Fruit fly (Drosophila melanogaster): ENCODE measurements around the gene CG42238.

The CG42238 gene

dm6 chr2L:20948625-20949024, 103.3 kb downstream of the CG42238 start (continued):
- TF ChIP-seq CG7839 (tag; optimal IDR thresholded peaks at IDR 0.05) (peak; percentile 37), CG11504 (tag; optimal IDR thresholded peaks at IDR 0.05) (peak; percentile 26)

- TF ChIP-seq CG17385 (GFP tag; optimal IDR thresholded peaks at IDR 0.05) (peak; percentile 31), CG2120 (GFP tag; optimal IDR thresholded peaks at IDR 0.05) (peak; percentile 26), ems (GFP tag; optimal IDR thresholded peaks at IDR 0.05) (peak; percentile 38), CG15601 (tag; optimal IDR thresholded peaks at IDR 0.05) (peak; percentile 70), Dbx (GFP tag; IDR thresholded peaks at IDR 0.05) (no peak), CG17328 (GFP tag; IDR thresholded peaks at IDR 0.05) (peak; percentile 4; the same call in 1 of the 2 replicates), CG9609 (GFP tag; optimal IDR thresholded peaks at IDR 0.05) (no peak), peb (GFP tag; IDR thresholded peaks at IDR 0.05) (0 out of 2 replicates have a peak, but pooled peaks have one; percentile 7), Hr51 (GFP tag; optimal IDR thresholded peaks at IDR 0.05) (peak; percentile 18 to 43), Doc3 (GFP tag; IDR thresholded peaks at IDR 0.05; ENCODE audit: partially characterized antibody) (no peak), oc (tag; optimal IDR thresholded peaks at IDR 0.05) (peak; percentile 17), cwo (GFP tag; optimal IDR thresholded peaks at IDR 0.05) (peak; percentile 21), Sry-β (GFP tag; optimal IDR thresholded peaks at IDR 0.05) (no peak), pum (GFP tag; optimal IDR thresholded peaks at IDR 0.05) (peak; percentile 21), so (GFP tag; IDR thresholded peaks at IDR 0.05) (no peak), CG13624 (GFP tag; optimal IDR thresholded peaks at IDR 0.05) (no peak), pb (GFP tag; optimal IDR thresholded peaks at IDR 0.05) (no peak), ken (GFP tag; IDR thresholded peaks at IDR 0.05) (peak; percentile 45; the same call in 1 of the 3 replicates), az2 (GFP tag; optimal IDR thresholded peaks at IDR 0.05) (peak; percentile 58), CG18011 (GFP tag; optimal IDR thresholded peaks at IDR 0.05) (no peak), gsb-n (tag; optimal IDR thresholded peaks at IDR 0.05) (peak; percentile 47), nerfin-1 (tag; optimal IDR thresholded peaks at IDR 0.05) (peak; percentile 25), sens (GFP tag) (peak; percentile 93), crc (GFP tag; optimal IDR thresholded peaks at IDR 0.05) (no peak), CG8944 (GFP tag; optimal IDR thresholded peaks at IDR 0.05) (peak; percentile 27), CG18476 (GFP tag; optimal IDR thresholded peaks at IDR 0.05) (peak; percentile 25), Neu2 (GFP tag; optimal IDR thresholded peaks at IDR 0.05; ENCODE audit: borderline replicate concordance) (no peak), CG7357 (GFP tag; IDR thresholded peaks at IDR 0.05) (0 out of 3 replicates have a peak, but pooled peaks have one; percentile 14), CG12659 (GFP tag; optimal IDR thresholded peaks at IDR 0.05) (peak; percentile 12), mam (GFP tag; optimal IDR thresholded peaks at IDR 0.05) (peak; percentile 10), Hr3 (GFP tag; optimal IDR thresholded peaks at IDR 0.05) (peak; percentile 18), CG1832 (GFP tag; optimal IDR thresholded peaks at IDR 0.05) (peak; percentile 59), CG5245 (GFP tag; optimal IDR thresholded peaks at IDR 0.05) (peak; percentile 10), Trl (optimal IDR thresholded peaks at IDR 0.05) (peak in 1 of 2 experiments; percentile 35), Trl (GFP tag; optimal IDR thresholded peaks at IDR 0.05) (peak; percentile 2), CG7556 (GFP tag; optimal IDR thresholded peaks at IDR 0.05) (peak; percentile 62), CG12155 (GFP tag; optimal IDR thresholded peaks at IDR 0.05) (no peak), CG7745 (tag; optimal IDR thresholded peaks at IDR 0.05) (no peak), CG4404 (GFP tag; IDR thresholded peaks at IDR 0.05) (no peak), Myb (GFP tag; optimal IDR thresholded peaks at IDR 0.05) (peak; percentile 6), Sox102F (GFP tag; optimal IDR thresholded peaks at IDR 0.05) (peak; percentile 72), CG1792 (GFP tag; optimal IDR thresholded peaks at IDR 0.05) (no peak), CG4617 (GFP tag; optimal IDR thresholded peaks at IDR 0.05; ENCODE audit: borderline replicate concordance) (no peak), crol (GFP tag; IDR thresholded peaks at IDR 0.05) (peak; percentile 78), CG4360 (GFP tag; IDR thresholded peaks at IDR 0.05) (no peak), wek (GFP tag; optimal IDR thresholded peaks at IDR 0.05) (peak; percentile 24)
Observed at dm6 chr2L:20944886-20945558, 106.9 kb downstream of the CG42238 start.
